Fruit fly (Drosophila melanogaster) whole organism, embryonic: ENCODE measurements around the gene frtz.
A peak's percentile ranks its signal among the peaks of the same experiment; 100 is the strongest.

ENCODE experiments used
- ATbp ChIP-seq: fragments of 200-800 bp; sonication (Bioruptor generic); optimal IDR thresholded peaks from 2 replicates; lab custom pipeline; 2017; ENCODE audit warnings: missing biosample characterization, mild to moderate bottlenecking, missing genetic modification characterization, missing genetic modification reagents
- B-H1 ChIP-seq: fragments of 200-800 bp; sonication (Bioruptor generic); IDR thresholded peaks from 3 replicates; pipeline ENCODE4 v1.3.6; 2022; ENCODE audit warnings: missing biosample characterization, missing genetic modification characterization
- BEAF-32 ChIP-seq: fragments of 200-800 bp; sonication (Bioruptor generic); optimal IDR thresholded peaks from 3 replicates; lab custom pipeline; 2017; ENCODE audit warnings: missing biosample characterization, missing genetic modification characterization, mild to moderate bottlenecking, moderate library complexity, missing genetic modification reagents
- Bgb ChIP-seq: fragments of 200-800 bp; sonication (Bioruptor generic); IDR thresholded peaks from 2 replicates; pipeline ENCODE4 v1.3.6; 2022; ENCODE audit warnings: missing biosample characterization, missing genetic modification characterization; ENCODE audit not compliant: partially characterized antibody
- CG10321 ChIP-seq: fragments of 200-800 bp; sonication (Bioruptor generic); IDR thresholded peaks from 2 replicates; pipeline ENCODE4 v1.3.6; 2022; ENCODE audit warnings: missing biosample characterization, missing genetic modification characterization
- CG10565 ChIP-seq: fragments of 200-800 bp; sonication (Bioruptor generic); optimal IDR thresholded peaks from 3 replicates; lab custom pipeline; 2016; ENCODE audit warnings: missing biosample characterization, mild to moderate bottlenecking, missing genetic modification characterization
- CG11093 ChIP-seq: fragments of 200-800 bp; sonication (Bioruptor generic); IDR thresholded peaks from 3 replicates; pipeline ENCODE4 v1.3.6; 2022; ENCODE audit warnings: missing biosample characterization, missing genetic modification characterization
- CG11504 ChIP-seq: fragments of 200-800 bp; sonication (Bioruptor generic); optimal IDR thresholded peaks from 3 replicates; lab custom pipeline; 2019; ENCODE audit warnings: missing biosample characterization, mild to moderate bottlenecking, missing genetic modification characterization, moderate library complexity
- CG1233 ChIP-seq: fragments of 200-800 bp; sonication (Bioruptor generic); optimal IDR thresholded peaks from 4 replicates; lab custom pipeline; 2018; ENCODE audit warnings: missing biosample characterization, mild to moderate bottlenecking, missing genetic modification characterization
- CG12391 ChIP-seq: fragments of 200-800 bp; sonication (Bioruptor generic); optimal IDR thresholded peaks from 3 replicates; lab custom pipeline; 2018; ENCODE audit warnings: missing biosample characterization, mild to moderate bottlenecking, missing genetic modification characterization, moderate library complexity
- CG12744 ChIP-seq: fragments of 200-800 bp; sonication (Bioruptor generic); optimal IDR thresholded peaks from 2 replicates; lab custom pipeline; 2016; ENCODE audit warnings: missing biosample characterization, missing genetic modification characterization
- CG13894 ChIP-seq: fragments of 200-800 bp; sonication (Bioruptor generic); optimal IDR thresholded peaks from 3 replicates; lab custom pipeline; 2018; ENCODE audit warnings: missing biosample characterization, mild to moderate bottlenecking, missing genetic modification characterization, moderate library complexity
- CG15011 ChIP-seq: fragments of 200-800 bp; sonication (Bioruptor generic); optimal IDR thresholded peaks from 3 replicates; lab custom pipeline; 2018; ENCODE audit warnings: missing biosample characterization, mild to moderate bottlenecking, missing genetic modification characterization
- CG16779 ChIP-seq: fragments of 200-800 bp; sonication (Bioruptor generic); IDR thresholded peaks from 2 replicates; pipeline ENCODE4 v1.3.6; 2022; ENCODE audit warnings: missing biosample characterization, missing genetic modification characterization
- CG31441 ChIP-seq: fragments of 200-800 bp; sonication (Bioruptor generic); IDR thresholded peaks from 2 replicates; pipeline ENCODE4 v1.3.6; 2022; ENCODE audit warnings: missing biosample characterization, missing genetic modification characterization
- CG32532 ChIP-seq: fragments of 200-800 bp; sonication (Bioruptor generic); IDR thresholded peaks from 2 replicates; pipeline ENCODE4 v1.3.6; 2022; ENCODE audit warnings: missing biosample characterization, missing genetic modification characterization
- CG33557 ChIP-seq: fragments of 200-800 bp; sonication (Bioruptor generic); optimal IDR thresholded peaks from 2 replicates; lab custom pipeline; 2019; ENCODE audit warnings: missing biosample characterization, mild to moderate bottlenecking, missing genetic modification characterization, moderate library complexity
- CG5180 ChIP-seq: fragments of 200-800 bp; sonication (Bioruptor generic); optimal IDR thresholded peaks from 3 replicates; lab custom pipeline; 2017; ENCODE audit warnings: missing biosample characterization, missing genetic modification characterization, mild to moderate bottlenecking, moderate library complexity, missing genetic modification reagents
- CG6791 ChIP-seq: fragments of 200-800 bp; sonication (Bioruptor generic); IDR thresholded peaks from 3 replicates; pipeline ENCODE4 v1.3.6; 2022; ENCODE audit warnings: missing biosample characterization, missing genetic modification characterization; ENCODE audit not compliant: partially characterized antibody
- Dll ChIP-seq: fragments of 200-800 bp; sonication (Bioruptor generic); IDR thresholded peaks from 4 replicates; pipeline ENCODE4 v1.3.6; 2022; ENCODE audit warnings: missing biosample characterization, missing genetic modification characterization; ENCODE audit not compliant: partially characterized antibody
- Drgx ChIP-seq: fragments of 200-800 bp; sonication (Bioruptor generic); IDR thresholded peaks from 2 replicates; pipeline ENCODE4 v1.3.6; 2022; ENCODE audit warnings: missing biosample characterization, missing genetic modification characterization
- Ets65A ChIP-seq: fragments of 200-800 bp; sonication (Bioruptor generic); peaks from one replicate; lab custom pipeline; 2016; ENCODE audit warnings: missing biosample characterization, missing genetic modification characterization
- Fer1 ChIP-seq: fragments of 200-800 bp; sonication (Bioruptor generic); optimal IDR thresholded peaks from 2 replicates; lab custom pipeline; 2017; ENCODE audit warnings: missing biosample characterization, mild to moderate bottlenecking, missing genetic modification characterization
- HmgD ChIP-seq: fragments of 200-800 bp; sonication (Bioruptor generic); optimal IDR thresholded peaks from 3 replicates; lab custom pipeline; 2016; ENCODE audit warnings: missing biosample characterization, missing genetic modification characterization
- Hmr ChIP-seq: fragments of 200-800 bp; sonication (Bioruptor generic); optimal IDR thresholded peaks from 3 replicates; lab custom pipeline; 2017; ENCODE audit warnings: mild to moderate bottlenecking, missing biosample characterization, missing genetic modification reagents, missing genetic modification characterization
- Mad ChIP-seq: fragments of 200-800 bp; sonication (Bioruptor generic); optimal IDR thresholded peaks from 2 replicates; lab custom pipeline; 2016; ENCODE audit warnings: missing biosample characterization, missing genetic modification characterization
- Optix ChIP-seq: fragments of 200-800 bp; sonication (Bioruptor generic); IDR thresholded peaks from 3 replicates; pipeline ENCODE4 v1.3.6; 2022; ENCODE audit warnings: missing biosample characterization, missing genetic modification characterization
- abd-A ChIP-seq: fragments of 200-800 bp; sonication (Bioruptor generic); optimal IDR thresholded peaks from 3 replicates; lab custom pipeline; 2019; ENCODE audit warnings: missing biosample characterization, mild to moderate bottlenecking, missing genetic modification characterization, moderate library complexity
- al ChIP-seq: fragments of 200-800 bp; sonication (Bioruptor generic); IDR thresholded peaks from 2 replicates; pipeline ENCODE4 v1.3.6; 2022; ENCODE audit warnings: missing biosample characterization, missing genetic modification characterization
- btn ChIP-seq: fragments of 200-800 bp; sonication (Bioruptor generic); optimal IDR thresholded peaks from 2 replicates; lab custom pipeline; 2016; ENCODE audit warnings: missing biosample characterization, missing genetic modification characterization
- chm ChIP-seq: fragments of 200-800 bp; sonication (Bioruptor generic); IDR thresholded peaks from 2 replicates; pipeline ENCODE4 v1.3.6; 2022; ENCODE audit warnings: missing biosample characterization, missing genetic modification characterization
- corto ChIP-seq: fragments of 200-800 bp; sonication (Bioruptor generic); optimal IDR thresholded peaks from 2 replicates; lab custom pipeline; 2016; ENCODE audit warnings: missing biosample characterization, mild to moderate bottlenecking, missing genetic modification characterization, moderate library complexity
- ftz-f1 ChIP-seq: fragments of 200-800 bp; sonication (Bioruptor generic); optimal IDR thresholded peaks from 2 replicates; lab custom pipeline; 2016; ENCODE audit warnings: missing biosample characterization, missing genetic modification characterization
- gcm ChIP-seq: fragments of 200-800 bp; sonication (Bioruptor generic); optimal IDR thresholded peaks from 2 replicates; lab custom pipeline; 2019; ENCODE audit warnings: missing biosample characterization, mild to moderate bottlenecking, missing genetic modification characterization, moderate library complexity
- gsb-n ChIP-seq: fragments of 200-800 bp; sonication (Bioruptor generic); optimal IDR thresholded peaks from 3 replicates; lab custom pipeline; 2018; ENCODE audit warnings: missing biosample characterization, mild to moderate bottlenecking, missing genetic modification characterization
- lab ChIP-seq: fragments of 200-800 bp; sonication (Bioruptor generic); optimal IDR thresholded peaks from 3 replicates; lab custom pipeline; 2017; ENCODE audit warnings: missing biosample characterization, missing genetic modification characterization, mild to moderate bottlenecking, moderate library complexity, missing genetic modification reagents
- lola ChIP-seq, 3 experiments: fragments of >200 bp in 2 of 3; fragments of 200-800 bp in 1 of 3; sonication (Bioruptor generic) in 1 of 3; optimal IDR thresholded peaks; 2 replicates each; lab custom pipeline; 2017 to 2019; ENCODE audit warnings: missing biosample characterization in 3 of 3, missing genetic modification characterization in 3 of 3, mild to moderate bottlenecking in 1 of 3, moderate library complexity in 1 of 3
- luna ChIP-seq: fragments of 200-800 bp; sonication (Bioruptor generic); optimal IDR thresholded peaks from 2 replicates; lab custom pipeline; 2016; ENCODE audit warnings: missing biosample characterization, missing genetic modification characterization
- otp ChIP-seq: fragments of 200-800 bp; sonication (Bioruptor generic); IDR thresholded peaks from 3 replicates; pipeline ENCODE4, ENCODE4 v1.3.6; 2022; ENCODE audit warnings: missing biosample characterization, missing genetic modification characterization
- pan ChIP-seq, 4 experiments: fragments of >200 bp in 3 of 4; fragments of 200-800 bp in 1 of 4; sonication (Bioruptor generic) in 1 of 4; optimal IDR thresholded peaks in 3 of 4; IDR thresholded peaks in 1 of 4; 2 replicates each; pipeline versions ENCODE4 v1.3.6 to Lab custom; 2017 to 2022; ENCODE audit warnings: missing biosample characterization in 2 of 4, missing genetic modification characterization in 2 of 4, mixed read lengths in 1 of 4
- peb ChIP-seq: fragments of 200-800 bp; sonication (Bioruptor generic); IDR thresholded peaks from 2 replicates; pipeline ENCODE4 v1.3.6; 2022; ENCODE audit warnings: missing biosample characterization, missing genetic modification characterization
- prd ChIP-seq, 3 experiments: fragments of >200 bp in 2 of 3; fragments of 200-800 bp in 1 of 3; sonication (Bioruptor generic) in 1 of 3; optimal IDR thresholded peaks in 2 of 3; IDR thresholded peaks in 1 of 3; 2 replicates in 2 of 3; 3 replicates in 1 of 3; pipeline versions ENCODE4 v1.3.6 to Lab custom; 2017 to 2022; ENCODE audit warnings: missing biosample characterization in 1 of 3, missing genetic modification characterization in 1 of 3
- scrt ChIP-seq: fragments of 200-800 bp; sonication (Bioruptor generic); optimal IDR thresholded peaks from 2 replicates; lab custom pipeline; 2018; ENCODE audit warnings: missing biosample characterization, mild to moderate bottlenecking, missing genetic modification characterization, moderate library complexity
- sd ChIP-seq: fragments of 200-800 bp; sonication (Bioruptor generic); optimal IDR thresholded peaks from 3 replicates; lab custom pipeline; 2018; ENCODE audit warnings: missing biosample characterization, mild to moderate bottlenecking, missing genetic modification characterization, moderate library complexity
- sim ChIP-seq: fragments of 200-800 bp; sonication (Bioruptor generic); IDR thresholded peaks from 2 replicates; pipeline ENCODE4 v1.3.6; 2022; ENCODE audit warnings: missing biosample characterization, missing genetic modification characterization
- sisA ChIP-seq: fragments of 200-800 bp; sonication (Bioruptor generic); IDR thresholded peaks from 2 replicates; pipeline ENCODE4 v1.3.6; 2022; ENCODE audit warnings: missing biosample characterization, missing genetic modification characterization
- tin ChIP-seq: fragments of 200-800 bp; sonication (Bioruptor generic); optimal IDR thresholded peaks from 3 replicates; lab custom pipeline; 2016; ENCODE audit warnings: missing biosample characterization, missing genetic modification characterization
- ttk ChIP-seq: fragments of 200-800 bp; sonication (Bioruptor generic); IDR thresholded peaks from 2 replicates; pipeline ENCODE4 v2.1.2; 2022; ENCODE audit warnings: missing biosample characterization, missing genetic modification characterization
- unc-4 ChIP-seq: fragments of 200-800 bp; sonication (Bioruptor generic); IDR thresholded peaks from 2 replicates; pipeline ENCODE4 v1.3.6; 2022; ENCODE audit warnings: missing biosample characterization, missing genetic modification characterization; ENCODE audit not compliant: partially characterized antibody
- vvl ChIP-seq: fragments of 200-800 bp; sonication (Bioruptor generic); IDR thresholded peaks from 2 replicates; pipeline ENCODE4 v1.3.6; 2022; ENCODE audit warnings: missing biosample characterization, missing genetic modification characterization

The frtz gene

DNA sequence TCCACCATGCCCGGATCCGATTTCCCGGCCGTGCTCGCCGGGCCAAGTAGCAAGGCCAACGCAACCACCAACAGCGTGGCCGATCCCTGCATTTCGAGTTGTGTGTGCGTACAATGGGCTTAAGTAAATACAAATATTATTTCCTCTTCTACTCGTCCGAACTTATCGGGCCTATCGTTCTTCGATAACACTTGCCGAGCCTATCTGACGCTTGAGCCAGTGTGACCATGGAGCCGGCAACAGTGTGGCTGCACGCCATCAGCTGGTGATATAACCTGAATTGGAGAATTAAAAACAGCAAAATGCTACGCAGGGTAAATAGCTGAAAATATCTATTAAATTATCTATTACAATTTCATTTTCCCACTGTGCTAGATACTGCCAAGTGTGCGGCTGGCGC, 5.4 kb downstream of the frtz start, which contains the start of the genes CG17660 and mRpL48 (continued):
- TF ChIP-seq CG11504 (tag; lab: Kevin White, UChicago) (no peak), Drgx (GFP tag; lab: Robert Waterston, UW) (no peak), lola (GFP tag; optimal IDR thresholded peaks at IDR 0.05; lab: Kevin White, UChicago) (no peak), unc-4 (GFP tag; lab: Robert Waterston, UW) (peak; percentile 66), B-H1 (GFP tag; lab: Robert Waterston, UW) (no peak), ttk (no peak), luna (GFP tag; lab: Kevin White, UChicago) (no peak), CG12744 (GFP tag; lab: Kevin White, UChicago) (no peak), pan (optimal IDR thresholded peaks at IDR 0.05; lab: Kevin White, UChicago) (no peak), pan (GFP tag; optimal IDR thresholded peaks at IDR 0.05 in 1 of 2, IDR thresholded peaks at IDR 0.05 in 1 of 2) (peak in 1 of 2 experiments; percentile 15), peb (GFP tag; lab: Robert Waterston, UW) (no peak), Mad (no peak), Optix (no peak), Ets65A (GFP tag; lab: Kevin White, UChicago) (peak; percentile 45), CG5180 (GFP tag; lab: Kevin White, UChicago) (no peak), CG6791 (GFP tag; lab: Robert Waterston, UW) (peak; percentile 84), otp (no peak), corto (GFP tag; lab: Kevin White, UChicago) (no peak), al (GFP tag; lab: Robert Waterston, UW) (no peak), CG12391 (tag; lab: Kevin White, UChicago) (peak; percentile 11), BEAF-32 (GFP tag; lab: Kevin White, UChicago) (peak; percentile 64), CG15011 (no peak), sd (tag; lab: Kevin White, UChicago) (no peak), CG11093 (GFP tag; lab: Robert Waterston, UW) (no peak), sim (no peak), ATbp (GFP tag; lab: Kevin White, UChicago) (no peak), scrt (no peak), CG32532 (GFP tag; lab: Robert Waterston, UW) (no peak), CG1233 (GFP tag; lab: Kevin White, UChicago) (no peak), Dll (GFP tag; lab: Robert Waterston, UW) (peak; percentile 65), HmgD (no peak), btn (GFP tag; lab: Kevin White, UChicago) (no peak), CG33557 (GFP tag; lab: Kevin White, UChicago) (peak; percentile 7), chm (GFP tag; lab: Robert Waterston, UW) (no peak), gcm (GFP tag; lab: Kevin White, UChicago) (no peak), CG31441 (no peak; the same call in 1 of the 2 replicates), sisA (GFP tag; lab: Robert Waterston, UW) (no peak), abd-A (no peak), Fer1 (GFP tag; lab: Kevin White, UChicago) (peak; percentile 41), CG10565 (GFP tag; lab: Kevin White, UChicago) (no peak), CG13894 (no peak), tin (GFP tag; lab: Kevin White, UChicago) (no peak), Bgb (GFP tag; lab: Robert Waterston, UW) (peak; percentile 79), gsb-n (tag; lab: Kevin White, UChicago) (no peak), prd (optimal IDR thresholded peaks at IDR 0.05; lab: Kevin White, UChicago) (no peak), prd (GFP tag; IDR thresholded peaks at IDR 0.05; lab: Robert Waterston, UW) (no peak), ftz-f1 (GFP tag; lab: Kevin White, UChicago) (peak; percentile 47), CG16779 (GFP tag; lab: Robert Waterston, UW) (no peak), lab (GFP tag; lab: Kevin White, UChicago) (no peak), Hmr (GFP tag; lab: Kevin White, UChicago) (peak; percentile 43), vvl (GFP tag; lab: Robert Waterston, UW) (peak; percentile 70), CG10321 (GFP tag; lab: Robert Waterston, UW) (no peak)
